Fruit fly (Drosophila melanogaster) whole organism, pupa: ENCODE data around the gene sro.

Experiments used
- EcR ChIP-seq: fragments of 200-800 bp; sonication (Bioruptor generic); optimal IDR thresholded peaks from 3 replicates; lab custom pipeline; 2019; ENCODE audit warnings: missing biosample characterization, missing genetic modification characterization, mild to moderate bottlenecking, moderate library complexity, missing genetic modification reagents
- fd96Ca ChIP-seq: fragments of 200-800 bp; sonication (Bioruptor generic); IDR thresholded peaks from 3 replicates; pipeline ENCODE4 v1.3.6; 2022; ENCODE audit warnings: missing biosample characterization, missing genetic modification characterization

DNA sequence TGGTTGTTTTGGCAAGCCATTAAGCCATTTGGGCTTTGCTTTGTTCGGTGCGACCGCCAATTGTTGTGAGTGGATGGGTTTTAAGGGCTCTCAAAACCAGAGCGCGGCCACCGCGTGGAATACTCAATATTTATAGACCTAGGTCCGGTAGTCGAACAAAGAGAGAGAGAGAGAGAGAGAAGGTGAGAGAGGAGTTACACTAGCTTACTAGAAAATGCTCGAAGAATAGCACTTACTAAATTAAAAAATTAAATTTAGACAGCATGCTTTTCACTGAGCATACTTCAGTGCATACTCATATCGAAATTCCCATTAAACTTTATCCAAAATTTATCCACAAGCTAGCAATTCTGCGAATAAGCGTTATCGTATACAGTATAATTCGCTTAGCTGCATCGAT lies 34.4 kb upstream of the sro start:
- TF ChIP-seq fd96Ca = no peak
- TF ChIP-seq EcR (GFP tag; lab: Kevin White, UChicago) = no peak
